Fruit fly (Drosophila melanogaster) whole organism, adult: ENCODE results near the gene raskol.

Experiments
- CG11617 ChIP-seq: fragments of 200-800 bp; sonication (Bioruptor generic); optimal IDR thresholded peaks from 2 replicates; lab custom pipeline; 2017; ENCODE audit warnings: mild to moderate bottlenecking, missing biosample characterization, missing genetic modification reagents, missing genetic modification characterization
- CG12768 ChIP-seq: fragments of 200-800 bp; sonication (Bioruptor generic); optimal IDR thresholded peaks from 2 replicates; lab custom pipeline; 2017; ENCODE audit warnings: missing biosample characterization, missing genetic modification characterization, mild to moderate bottlenecking, moderate library complexity, missing genetic modification reagents
- CG14711 ChIP-seq: fragments of 200-800 bp; sonication (Bioruptor generic); optimal IDR thresholded peaks from 2 replicates; lab custom pipeline; 2018; ENCODE audit warnings: missing biosample characterization, mild to moderate bottlenecking, missing genetic modification characterization, moderate library complexity
- CG1620 ChIP-seq: fragments of 200-800 bp; sonication (Bioruptor generic); optimal IDR thresholded peaks from 2 replicates; lab custom pipeline; 2016; ENCODE audit warnings: missing biosample characterization, missing genetic modification characterization
- CG33017 ChIP-seq: fragments of 200-800 bp; sonication (Bioruptor generic); optimal IDR thresholded peaks from 2 replicates; lab custom pipeline; 2018; ENCODE audit warnings: missing biosample characterization, mild to moderate bottlenecking, missing genetic modification characterization, moderate library complexity
- CG5204 ChIP-seq: fragments of 200-800 bp; sonication (Bioruptor generic); optimal IDR thresholded peaks from 2 replicates; lab custom pipeline; 2016; ENCODE audit warnings: missing biosample characterization, missing genetic modification characterization
- CG7045 ChIP-seq: fragments of 200-800 bp; sonication (Bioruptor generic); optimal IDR thresholded peaks from 2 replicates; lab custom pipeline; 2017; ENCODE audit warnings: missing biosample characterization, mild to moderate bottlenecking, missing genetic modification characterization
- CG7101 ChIP-seq: fragments of 200-800 bp; sonication (Bioruptor generic); optimal IDR thresholded peaks from 2 replicates; lab custom pipeline; 2018; ENCODE audit warnings: missing biosample characterization, mild to moderate bottlenecking, missing genetic modification characterization, moderate library complexity
- Clk ChIP-seq: fragments of 200-800 bp; sonication (Bioruptor generic); optimal IDR thresholded peaks from 2 replicates; lab custom pipeline; 2017; ENCODE audit warnings: missing biosample characterization, missing genetic modification characterization
- Crg-1 ChIP-seq: fragments of 200-800 bp; sonication (Bioruptor generic); optimal IDR thresholded peaks from 2 replicates; lab custom pipeline; 2016; ENCODE audit warnings: missing biosample characterization, missing genetic modification characterization
- Hr96 ChIP-seq: fragments of 200-800 bp; sonication (Bioruptor generic); optimal IDR thresholded peaks from 2 replicates; lab custom pipeline; 2016; ENCODE audit warnings: missing biosample characterization, missing genetic modification characterization
- Mnt ChIP-seq: fragments of 200-800 bp; sonication (Bioruptor generic); optimal IDR thresholded peaks from 2 replicates; lab custom pipeline; 2016; ENCODE audit warnings: missing biosample characterization, mild to moderate bottlenecking, missing genetic modification characterization
- bab1 ChIP-seq: fragments of 200-800 bp; sonication (Bioruptor generic); optimal IDR thresholded peaks from 3 replicates; lab custom pipeline; 2019; ENCODE audit warnings: missing biosample characterization, mild to moderate bottlenecking, missing genetic modification characterization, moderate library complexity
- cic ChIP-seq: fragments of 200-800 bp; sonication (Bioruptor generic); optimal IDR thresholded peaks from 2 replicates; lab custom pipeline; 2017; ENCODE audit warnings: missing biosample characterization, mild to moderate bottlenecking, missing genetic modification characterization, moderate library complexity
- cnc ChIP-seq, 2 experiments: fragments of >200 bp; optimal IDR thresholded peaks; 2 replicates each; lab custom pipeline; 2017
- kay ChIP-seq: fragments of 200-800 bp; sonication (Bioruptor generic); peaks from one replicate; lab custom pipeline; 2016; ENCODE audit warnings: missing biosample characterization, missing genetic modification characterization, borderline replicate concordance
- ovo ChIP-seq: fragments of 200-800 bp; sonication (Bioruptor generic); optimal IDR thresholded peaks from 2 replicates; lab custom pipeline; 2016; ENCODE audit warnings: missing biosample characterization, missing genetic modification characterization
- pad ChIP-seq: fragments of 200-800 bp; sonication (Bioruptor generic); optimal IDR thresholded peaks from 3 replicates; lab custom pipeline; 2017; ENCODE audit warnings: missing biosample characterization, missing genetic modification characterization, mild to moderate bottlenecking, moderate library complexity, missing genetic modification reagents
- tj ChIP-seq: fragments of 200-800 bp; sonication (Bioruptor generic); optimal IDR thresholded peaks from 3 replicates; lab custom pipeline; 2017; ENCODE audit warnings: missing biosample characterization, mild to moderate bottlenecking, missing genetic modification characterization, moderate library complexity
- toe ChIP-seq: fragments of 200-800 bp; sonication (Bioruptor generic); optimal IDR thresholded peaks from 2 replicates; lab custom pipeline; 2016; ENCODE audit warnings: missing biosample characterization, missing genetic modification characterization

The raskol gene

DNA sequence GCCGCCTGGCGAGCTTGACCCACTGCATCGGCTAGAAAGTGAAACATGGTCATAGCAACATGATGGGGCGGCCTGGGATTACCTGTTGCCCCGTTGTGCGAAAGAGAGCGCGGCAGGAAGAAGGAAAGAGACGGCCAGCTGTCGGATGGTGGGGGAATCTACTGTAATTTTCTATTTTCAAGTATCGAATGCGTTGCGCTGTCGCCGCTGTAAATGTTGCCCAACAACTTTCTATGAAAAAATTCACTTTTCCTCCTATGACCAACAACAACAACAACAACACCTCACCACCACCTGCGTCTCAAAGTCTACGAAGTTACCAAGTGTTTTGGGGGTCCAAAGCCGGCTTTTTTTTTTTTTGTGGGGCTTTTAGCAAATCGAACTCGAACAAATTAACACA is 5.0 kb downstream of the raskol start:
- TF ChIP-seq kay: no peak
- TF ChIP-seq cnc (optimal IDR thresholded peaks at IDR 0.05; lab: Kevin White, UChicago): no peak
- no peak for TF ChIP-seq Crg-1 (GFP tag; lab: Kevin White, UChicago)
- TF ChIP-seq pad (GFP tag; lab: Kevin White, UChicago): no peak
- no peak for TF ChIP-seq bab1 (GFP tag; lab: Kevin White, UChicago)
- TF ChIP-seq CG14711: no peak
- TF ChIP-seq CG33017 (tag; lab: Kevin White, UChicago): no peak
- TF ChIP-seq CG1620 (GFP tag; lab: Kevin White, UChicago): no peak
- no peak for TF ChIP-seq CG11617
- no peak for TF ChIP-seq CG5204
- no peak for TF ChIP-seq CG7045
- TF ChIP-seq CG7101: no peak

- no peak for TF ChIP-seq Hr96 (GFP tag; lab: Kevin White, UChicago)
- no peak for TF ChIP-seq cic (GFP tag; lab: Kevin White, UChicago)
- no peak for TF ChIP-seq CG5204
- TF ChIP-seq CG11617: no peak
- TF ChIP-seq ovo (GFP tag; lab: Kevin White, UChicago): no peak
- TF ChIP-seq toe (GFP tag; lab: Kevin White, UChicago): no peak
- TF ChIP-seq tj (GFP tag; lab: Kevin White, UChicago): no peak
- TF ChIP-seq cnc (optimal IDR thresholded peaks at IDR 0.05; lab: Kevin White, UChicago): no peak
- no peak for TF ChIP-seq bab1 (GFP tag; lab: Kevin White, UChicago)
- no peak for TF ChIP-seq CG12768
- TF ChIP-seq CG7101: no peak
- no peak for TF ChIP-seq kay
- TF ChIP-seq Mnt: no peak
- TF ChIP-seq Crg-1 (GFP tag; lab: Kevin White, UChicago): no peak
Observed at dm6 chrX:17716814-17717565, 7.0 kb downstream of the raskol start.

DNA sequence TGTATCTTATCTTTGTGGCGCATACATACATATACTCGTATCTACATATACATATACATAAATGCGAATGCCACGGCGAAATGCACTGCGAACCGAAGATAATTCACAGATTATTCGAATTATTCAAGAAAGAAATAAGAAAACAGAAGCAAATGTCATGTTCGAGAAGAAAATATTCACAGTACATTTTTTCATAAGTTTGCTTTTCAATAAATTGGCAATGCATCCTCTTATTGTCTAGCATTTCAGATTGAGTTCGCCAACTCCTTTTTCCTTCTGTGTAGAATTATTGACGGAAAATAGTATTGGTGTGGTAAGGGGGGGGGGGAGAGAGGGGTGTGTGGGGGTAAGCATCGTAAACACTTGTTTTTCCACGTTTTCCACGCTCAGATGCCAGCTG is 8.5 kb downstream of the raskol start:
- no peak for TF ChIP-seq kay
- no peak for TF ChIP-seq bab1 (GFP tag; lab: Kevin White, UChicago)
- no peak for TF ChIP-seq toe (GFP tag; lab: Kevin White, UChicago)
- no peak for TF ChIP-seq CG14711
- TF ChIP-seq Crg-1 (GFP tag; lab: Kevin White, UChicago): no peak
- no peak for TF ChIP-seq CG33017 (tag; lab: Kevin White, UChicago)
- no peak for TF ChIP-seq tj (GFP tag; lab: Kevin White, UChicago)
- no peak for TF ChIP-seq CG12768
- TF ChIP-seq ovo (GFP tag; lab: Kevin White, UChicago): no peak
- TF ChIP-seq CG11617: no peak
- TF ChIP-seq cnc (optimal IDR thresholded peaks at IDR 0.05; lab: Kevin White, UChicago): no peak
- no peak for TF ChIP-seq CG5204
- no peak for TF ChIP-seq CG1620 (GFP tag; lab: Kevin White, UChicago)

dm6 chrX:17718927-17719691 is 9.2 kb downstream of the raskol start:
- TF ChIP-seq tj (GFP tag; lab: Kevin White, UChicago): peak; percentile 97
- TF ChIP-seq CG33017 (tag; lab: Kevin White, UChicago): no peak
- TF ChIP-seq CG7045: no peak

DNA sequence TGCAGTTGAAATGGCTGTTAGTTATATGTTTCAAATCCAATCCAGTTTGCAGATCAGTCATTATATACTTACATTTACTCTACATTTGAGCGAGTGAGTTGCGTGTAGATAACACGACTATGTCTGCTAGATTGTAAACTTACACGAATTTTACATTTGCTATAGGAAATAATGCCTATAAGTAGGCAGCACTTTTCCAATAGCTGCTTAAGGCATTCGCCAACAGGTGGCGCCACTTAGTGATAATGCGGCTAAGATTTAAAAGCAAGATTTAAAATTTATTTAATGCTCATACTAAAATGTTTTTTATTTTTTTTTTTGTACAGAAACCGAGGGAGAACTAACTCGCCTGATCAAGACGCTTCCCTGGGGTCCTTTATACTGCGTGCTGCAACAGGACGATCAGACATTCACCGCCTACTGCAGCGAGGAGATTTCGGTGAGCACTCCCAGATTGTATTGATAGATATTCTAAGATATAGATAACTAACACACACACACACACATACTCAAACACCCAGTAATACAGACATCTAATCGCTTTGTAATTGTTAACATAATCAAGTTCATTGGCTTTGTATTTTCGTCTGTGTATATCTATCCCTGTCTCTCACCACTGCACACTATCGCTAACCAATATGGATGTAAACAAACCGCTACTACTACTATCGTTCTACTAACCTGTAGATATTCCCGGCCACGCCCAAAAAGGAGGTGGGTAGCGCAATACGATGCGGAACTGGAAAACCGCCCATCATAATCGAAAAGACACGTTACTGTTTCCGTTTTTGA is 10.5 kb downstream of the raskol start:
- TF ChIP-seq toe (GFP tag; lab: Kevin White, UChicago): peak; percentile 3
- TF ChIP-seq tj (GFP tag; lab: Kevin White, UChicago): no peak
- TF ChIP-seq Crg-1 (GFP tag; lab: Kevin White, UChicago): peak; percentile 14
- peak; percentile 47 for TF ChIP-seq bab1 (GFP tag; lab: Kevin White, UChicago)

dm6 chrX:17722912-17723311 is 13.0 kb downstream of the raskol start:
- TF ChIP-seq Hr96 (GFP tag; lab: Kevin White, UChicago): no peak
- TF ChIP-seq Crg-1 (GFP tag; lab: Kevin White, UChicago): no peak
- no peak for TF ChIP-seq ovo (GFP tag; lab: Kevin White, UChicago)
- TF ChIP-seq Mnt: peak; percentile 74
- TF ChIP-seq bab1 (GFP tag; lab: Kevin White, UChicago): peak; percentile 39
- no peak for TF ChIP-seq CG12768
- TF ChIP-seq CG7101: peak; percentile 32
- no peak for TF ChIP-seq Clk
- no peak for TF ChIP-seq CG11617
- peak; percentile 88 for TF ChIP-seq cic (GFP tag; lab: Kevin White, UChicago)
- TF ChIP-seq kay: no peak
- peak; percentile 3 for TF ChIP-seq CG1620 (GFP tag; lab: Kevin White, UChicago)
- no peak for TF ChIP-seq toe (GFP tag; lab: Kevin White, UChicago)
- TF ChIP-seq CG5204: no peak
- no peak for TF ChIP-seq CG14711
- TF ChIP-seq CG7045: no peak
- TF ChIP-seq CG33017 (tag; lab: Kevin White, UChicago): no peak
- TF ChIP-seq tj (GFP tag; lab: Kevin White, UChicago): peak; percentile 13
- TF ChIP-seq cnc (optimal IDR thresholded peaks at IDR 0.05; lab: Kevin White, UChicago): no peak
- peak; percentile 46 for TF ChIP-seq pad (GFP tag; lab: Kevin White, UChicago)
